Worm (Caenorhabditis elegans): ENCODE data around the gene C28H8.5.

DNA sequence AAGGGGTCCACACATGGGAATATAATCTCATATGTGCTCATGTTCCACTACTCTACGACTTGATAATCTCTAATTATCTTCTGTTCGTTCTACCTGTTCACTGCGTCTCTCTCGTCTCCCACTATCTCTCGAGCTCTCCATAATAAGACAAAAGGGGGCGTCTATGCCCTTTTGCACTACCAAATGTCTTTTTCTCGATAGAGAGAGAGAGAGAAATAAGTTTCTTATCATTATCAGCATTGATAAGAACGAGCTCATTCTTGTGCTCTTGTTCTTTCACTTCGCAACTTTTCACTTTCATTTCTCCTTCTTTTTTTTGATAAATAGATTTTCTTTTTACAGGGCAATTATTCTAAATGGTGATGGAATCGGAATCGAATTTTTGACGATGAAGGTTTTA is 31.8 kb downstream of the C28H8.5 start:
- TF ChIP-seq mdl-1 (tag; optimal IDR thresholded peaks at IDR 0.05) = no peak
- TF ChIP-seq nhr-77 (tag; optimal IDR thresholded peaks at IDR 0.05) = no peak
- no peak for TF ChIP-seq unc-39 (tag; optimal IDR thresholded peaks at IDR 0.05)
- TF ChIP-seq nhr-12 (tag; optimal IDR thresholded peaks at IDR 0.05) = no peak
